Fruit fly (Drosophila melanogaster) whole organism, embryonic: Measurements from ENCODE around the gene Ctr1B.

ENCODE experiments used
- Adf1 ChIP-seq: fragments of 200-800 bp; sonication (Bioruptor generic); IDR thresholded peaks from 2 replicates; pipeline ENCODE4 v1.3.6; 2022; ENCODE audit warnings: missing biosample characterization, missing genetic modification characterization
- CG10565 ChIP-seq: fragments of 200-800 bp; sonication (Bioruptor generic); optimal IDR thresholded peaks from 3 replicates; lab custom pipeline; 2016; ENCODE audit warnings: missing biosample characterization, mild to moderate bottlenecking, missing genetic modification characterization
- CG10654 ChIP-seq: fragments of 200-800 bp; sonication (Bioruptor generic); optimal IDR thresholded peaks from 2 replicates; lab custom pipeline; 2016; ENCODE audit warnings: missing biosample characterization, missing genetic modification characterization
- CG11093 ChIP-seq: fragments of 200-800 bp; sonication (Bioruptor generic); IDR thresholded peaks from 3 replicates; pipeline ENCODE4 v1.3.6; 2022; ENCODE audit warnings: missing biosample characterization, missing genetic modification characterization
- CG11398 ChIP-seq: fragments of 200-800 bp; sonication (Bioruptor generic); optimal IDR thresholded peaks from 2 replicates; lab custom pipeline; 2016; ENCODE audit warnings: missing biosample characterization, missing genetic modification characterization
- CG11456 ChIP-seq: fragments of 200-800 bp; sonication (Bioruptor generic); IDR thresholded peaks from 3 replicates; pipeline ENCODE4 v1.3.6; 2022; ENCODE audit warnings: missing biosample characterization, missing genetic modification characterization
- CG11560 ChIP-seq: fragments of 200-800 bp; sonication (Bioruptor generic); IDR thresholded peaks from 3 replicates; pipeline ENCODE4 v1.3.6; 2022; ENCODE audit warnings: missing biosample characterization, missing genetic modification characterization
- CG12236 ChIP-seq: fragments of 200-800 bp; sonication (Bioruptor generic); optimal IDR thresholded peaks from 2 replicates; lab custom pipeline; 2016; ENCODE audit warnings: missing biosample characterization, missing genetic modification characterization
- CG12769 ChIP-seq: fragments of 200-800 bp; sonication (Bioruptor generic); optimal IDR thresholded peaks from 2 replicates; lab custom pipeline; 2019; ENCODE audit warnings: missing biosample characterization, mild to moderate bottlenecking, missing genetic modification characterization, moderate library complexity
- CG14441 ChIP-seq: fragments of 200-800 bp; sonication (Bioruptor generic); IDR thresholded peaks from 2 replicates; pipeline ENCODE4 v1.3.6; 2022; ENCODE audit warnings: missing biosample characterization, missing genetic modification characterization
- CG1647 ChIP-seq: fragments of 200-800 bp; sonication (Bioruptor generic); optimal IDR thresholded peaks from 3 replicates; lab custom pipeline; 2016; ENCODE audit warnings: missing biosample characterization, missing genetic modification characterization
- CG16779 ChIP-seq: fragments of 200-800 bp; sonication (Bioruptor generic); IDR thresholded peaks from 2 replicates; pipeline ENCODE4 v1.3.6; 2022; ENCODE audit warnings: missing biosample characterization, missing genetic modification characterization
- CG17612 ChIP-seq: fragments of 200-800 bp; sonication (Bioruptor generic); IDR thresholded peaks from 2 replicates; pipeline ENCODE4 v1.3.6; 2022; ENCODE audit warnings: missing biosample characterization, missing genetic modification characterization
- CG17912 ChIP-seq: fragments of 200-800 bp; sonication (Bioruptor generic); optimal IDR thresholded peaks from 2 replicates; lab custom pipeline; 2018; ENCODE audit warnings: missing biosample characterization, mild to moderate bottlenecking, missing genetic modification characterization
- CG2116 ChIP-seq: fragments of 200-800 bp; sonication (Bioruptor generic); optimal IDR thresholded peaks from 3 replicates; lab custom pipeline; 2018; ENCODE audit warnings: missing biosample characterization, mild to moderate bottlenecking, missing genetic modification characterization
- CG32532 ChIP-seq: fragments of 200-800 bp; sonication (Bioruptor generic); IDR thresholded peaks from 2 replicates; pipeline ENCODE4 v1.3.6; 2022; ENCODE audit warnings: missing biosample characterization, missing genetic modification characterization
- CG4854 ChIP-seq: fragments of 200-800 bp; sonication (Bioruptor generic); optimal IDR thresholded peaks from 2 replicates; lab custom pipeline; 2016; ENCODE audit warnings: missing biosample characterization, missing genetic modification characterization, inconsistent platforms
- CG6791 ChIP-seq: fragments of 200-800 bp; sonication (Bioruptor generic); IDR thresholded peaks from 3 replicates; pipeline ENCODE4 v1.3.6; 2022; ENCODE audit warnings: missing biosample characterization, missing genetic modification characterization; ENCODE audit not compliant: partially characterized antibody
- CG7839 ChIP-seq: fragments of 200-800 bp; sonication (Bioruptor generic); optimal IDR thresholded peaks from 3 replicates; lab custom pipeline; 2018; ENCODE audit warnings: missing biosample characterization, mild to moderate bottlenecking, missing genetic modification characterization, moderate library complexity
- CG7987 ChIP-seq: fragments of 200-800 bp; sonication (Bioruptor generic); optimal IDR thresholded peaks from 2 replicates; lab custom pipeline; 2018; ENCODE audit warnings: missing biosample characterization, mild to moderate bottlenecking, missing genetic modification characterization, moderate library complexity
- CG8089 ChIP-seq: fragments of 200-800 bp; sonication (Bioruptor generic); optimal IDR thresholded peaks from 3 replicates; lab custom pipeline; 2016; ENCODE audit warnings: missing biosample characterization, missing genetic modification characterization
- CG8290 ChIP-seq, 3 experiments: fragments of 200-800 bp; sonication (Bioruptor generic); optimal IDR thresholded peaks; 2 replicates each; lab custom pipeline; 2016 to 2019; ENCODE audit warnings: missing biosample characterization in 3 of 3, missing genetic modification characterization in 3 of 3, mild to moderate bottlenecking in 2 of 3, moderate library complexity in 1 of 3
- D ChIP-seq, 2 experiments: fragments of 200-800 bp in 1 of 2; fragments of >200 bp in 1 of 2; sonication (Bioruptor generic) in 1 of 2; optimal IDR thresholded peaks; 2 replicates in 1 of 2; 3 replicates in 1 of 2; lab custom pipeline; 2017; ENCODE audit warnings: mild to moderate bottlenecking in 1 of 2, missing biosample characterization in 1 of 2, missing genetic modification characterization in 1 of 2, missing genetic modification reagents in 1 of 2
- Dbx ChIP-seq: fragments of 200-800 bp; sonication (Bioruptor generic); IDR thresholded peaks from 3 replicates; pipeline ENCODE4 v1.3.6; 2022; ENCODE audit warnings: missing biosample characterization, missing genetic modification characterization
- Drgx ChIP-seq: fragments of 200-800 bp; sonication (Bioruptor generic); IDR thresholded peaks from 2 replicates; pipeline ENCODE4 v1.3.6; 2022; ENCODE audit warnings: missing biosample characterization, missing genetic modification characterization
- Ets97D ChIP-seq: fragments of 200-800 bp; sonication (Bioruptor generic); optimal IDR thresholded peaks from 3 replicates; lab custom pipeline; 2016; ENCODE audit warnings: missing biosample characterization, missing genetic modification characterization
- HmgZ ChIP-seq: fragments of 200-800 bp; sonication (Bioruptor generic); optimal IDR thresholded peaks from 2 replicates; lab custom pipeline; 2018; ENCODE audit warnings: missing biosample characterization, mild to moderate bottlenecking, missing genetic modification characterization
- Hsf ChIP-seq: fragments of 200-800 bp; sonication (Bioruptor generic); optimal IDR thresholded peaks from 3 replicates; lab custom pipeline; 2016; ENCODE audit warnings: missing biosample characterization, missing genetic modification characterization
- Rfx ChIP-seq: fragments of 200-800 bp; sonication (Bioruptor generic); IDR thresholded peaks from 2 replicates; pipeline ENCODE4 v1.3.6; 2022; ENCODE audit warnings: missing biosample characterization, missing genetic modification characterization
- Six4 ChIP-seq: fragments of 200-800 bp; sonication (Bioruptor generic); optimal IDR thresholded peaks from 2 replicates; lab custom pipeline; 2016; ENCODE audit warnings: missing biosample characterization, missing genetic modification characterization
- Vsx1 ChIP-seq: fragments of 200-800 bp; sonication (Bioruptor generic); optimal IDR thresholded peaks from 2 replicates; lab custom pipeline; 2017; ENCODE audit warnings: missing biosample characterization, mild to moderate bottlenecking, missing genetic modification characterization, missing genetic modification reagents
- YL-1 ChIP-seq: fragments of 200-800 bp; sonication (Bioruptor generic); optimal IDR thresholded peaks from 3 replicates; lab custom pipeline; 2017; ENCODE audit warnings: missing biosample characterization, mild to moderate bottlenecking, missing genetic modification characterization
- ab ChIP-seq: fragments of 200-800 bp; sonication (Bioruptor generic); optimal IDR thresholded peaks from 2 replicates; lab custom pipeline; 2016; ENCODE audit warnings: missing biosample characterization, missing genetic modification characterization
- al ChIP-seq: fragments of 200-800 bp; sonication (Bioruptor generic); IDR thresholded peaks from 2 replicates; pipeline ENCODE4 v1.3.6; 2022; ENCODE audit warnings: missing biosample characterization, missing genetic modification characterization
- ato ChIP-seq: fragments of 200-800 bp; sonication (Bioruptor generic); IDR thresholded peaks from 2 replicates; pipeline ENCODE4 v1.3.6; 2022; ENCODE audit warnings: missing biosample characterization, missing genetic modification characterization; ENCODE audit not compliant: partially characterized antibody
- bsh ChIP-seq, 2 experiments: fragments of 200-800 bp; sonication (Bioruptor generic); optimal IDR thresholded peaks; 2 replicates each; lab custom pipeline; 2017 to 2018; ENCODE audit warnings: mild to moderate bottlenecking in 2 of 2, missing biosample characterization in 2 of 2, missing genetic modification characterization in 2 of 2, moderate library complexity in 1 of 2
- croc ChIP-seq: fragments of 200-800 bp; sonication (Bioruptor generic); conservative IDR thresholded peaks from 3 replicates; pipeline ENCODE4 v1.3.6; 2022; ENCODE audit warnings: missing biosample characterization, missing genetic modification characterization
- exex ChIP-seq: fragments of 200-800 bp; sonication (Bioruptor generic); optimal IDR thresholded peaks from 4 replicates; lab custom pipeline; 2018; ENCODE audit warnings: missing biosample characterization, mild to moderate bottlenecking, missing genetic modification characterization, moderate library complexity
- fd102C ChIP-seq: fragments of 200-800 bp; sonication (Bioruptor generic); optimal IDR thresholded peaks from 2 replicates; lab custom pipeline; 2018; ENCODE audit warnings: missing biosample characterization, mild to moderate bottlenecking, missing genetic modification characterization, moderate library complexity
- grau ChIP-seq: fragments of 200-800 bp; optimal IDR thresholded peaks from 3 replicates; lab custom pipeline; 2019; ENCODE audit warnings: missing biosample characterization, mild to moderate bottlenecking, missing genetic modification characterization, moderate library complexity
- gsb-n ChIP-seq: fragments of 200-800 bp; sonication (Bioruptor generic); optimal IDR thresholded peaks from 3 replicates; lab custom pipeline; 2018; ENCODE audit warnings: missing biosample characterization, mild to moderate bottlenecking, missing genetic modification characterization
- lmd ChIP-seq: fragments of 200-800 bp; sonication (Bioruptor generic); IDR thresholded peaks from 2 replicates; pipeline ENCODE4 v1.3.6; 2022; ENCODE audit warnings: missing biosample characterization, missing genetic modification characterization
- mirr ChIP-seq: fragments of 200-800 bp; sonication (Bioruptor generic); optimal IDR thresholded peaks from 3 replicates; lab custom pipeline; 2018; ENCODE audit warnings: missing biosample characterization, mild to moderate bottlenecking, missing genetic modification characterization
- nerfin-2 ChIP-seq: fragments of 200-800 bp; sonication (Bioruptor generic); IDR thresholded peaks from 2 replicates; pipeline ENCODE4 v1.3.6; 2022; ENCODE audit warnings: missing biosample characterization, missing genetic modification characterization; ENCODE audit not compliant: partially characterized antibody
- pzg ChIP-seq: fragments of 200-800 bp; sonication (Bioruptor generic); optimal IDR thresholded peaks from 3 replicates; lab custom pipeline; 2018; ENCODE audit warnings: missing biosample characterization, mild to moderate bottlenecking, missing genetic modification characterization, moderate library complexity
- repo ChIP-seq: fragments of 200-800 bp; sonication (Bioruptor generic); optimal IDR thresholded peaks from 2 replicates; lab custom pipeline; 2016; ENCODE audit warnings: missing biosample characterization, missing genetic modification characterization
- seq ChIP-seq: fragments of 200-800 bp; sonication (Bioruptor generic); IDR thresholded peaks from 2 replicates; pipeline ENCODE4 v1.3.6; 2022; ENCODE audit warnings: missing biosample characterization, missing genetic modification characterization
- sqz ChIP-seq: fragments of 200-800 bp; sonication (Bioruptor generic); optimal IDR thresholded peaks from 3 replicates; lab custom pipeline; 2018; ENCODE audit warnings: missing biosample characterization, mild to moderate bottlenecking, missing genetic modification characterization
- toy ChIP-seq: fragments of 200-800 bp; sonication (Bioruptor generic); IDR thresholded peaks from 2 replicates; pipeline ENCODE4 v1.3.6; 2022; ENCODE audit warnings: missing biosample characterization, missing genetic modification characterization
- yki ChIP-seq: fragments of >200 bp; optimal IDR thresholded peaks from 3 replicates; lab custom pipeline; 2018
- zen2 ChIP-seq: fragments of 200-800 bp; sonication (Bioruptor generic); IDR thresholded peaks from 3 replicates; pipeline ENCODE4 v1.3.6; 2022; ENCODE audit warnings: missing biosample characterization, missing genetic modification characterization; ENCODE audit not compliant: partially characterized antibody

Ctr1B gene

DNA sequence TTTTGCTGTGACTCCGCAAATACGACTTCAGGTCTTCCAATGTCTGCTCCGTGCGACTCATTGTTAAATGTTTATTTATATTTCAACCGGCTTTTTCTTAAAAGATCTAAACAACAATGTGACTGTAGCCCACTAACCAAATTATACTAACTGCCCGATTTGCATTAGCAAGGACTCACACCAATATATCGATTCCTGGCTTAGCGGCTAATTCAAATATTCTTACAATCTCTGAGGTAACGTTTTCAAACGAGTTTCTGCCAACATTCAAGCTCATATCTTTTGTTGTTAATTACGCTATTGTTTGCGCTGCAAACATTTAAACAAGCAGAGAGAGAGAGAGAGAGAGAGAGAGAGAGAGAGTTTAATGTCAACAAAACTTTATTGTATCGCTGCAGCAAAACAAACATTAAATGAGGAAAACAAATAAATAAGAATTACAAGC is 8.9 kb upstream of the Ctr1B start, which contains the start of gene tex (continued):
- TF ChIP-seq mirr (GFP tag; lab: Kevin White, UChicago): no peak
- no peak for TF ChIP-seq croc (GFP tag; lab: Robert Waterston, UW)
- no peak for TF ChIP-seq CG10565 (GFP tag; lab: Kevin White, UChicago)
- TF ChIP-seq CG17612: no peak
- TF ChIP-seq yki: no peak
- TF ChIP-seq CG8290 (GFP tag; optimal IDR thresholded peaks at IDR 0.05; lab: Kevin White, UChicago): peak; percentile 52
- TF ChIP-seq CG8290 (tag; optimal IDR thresholded peaks at IDR 0.05; lab: Kevin White, UChicago): no peak
- TF ChIP-seq al (GFP tag; lab: Robert Waterston, UW): no peak
- no peak for TF ChIP-seq CG12769
- TF ChIP-seq Ets97D (GFP tag; lab: Kevin White, UChicago): peak; percentile 41
- TF ChIP-seq lmd (GFP tag; lab: Robert Waterston, UW): no peak
- TF ChIP-seq CG8089: peak; percentile 25
- no peak for TF ChIP-seq CG14441 (GFP tag; lab: Robert Waterston, UW)
- TF ChIP-seq Six4 (GFP tag; lab: Kevin White, UChicago): peak; percentile 22
- TF ChIP-seq sqz (GFP tag; lab: Kevin White, UChicago): peak; percentile 58
- TF ChIP-seq ato (GFP tag; lab: Robert Waterston, UW): no peak
- TF ChIP-seq Hsf (GFP tag; lab: Kevin White, UChicago): no peak
- no peak for TF ChIP-seq CG7839 (tag; lab: Kevin White, UChicago)
- no peak for TF ChIP-seq exex (tag; lab: Kevin White, UChicago)
- TF ChIP-seq CG10654: no peak
- no peak for TF ChIP-seq CG16779 (GFP tag; lab: Robert Waterston, UW)
- peak; percentile 89 for TF ChIP-seq pzg (GFP tag; lab: Kevin White, UChicago)
- no peak for TF ChIP-seq D (optimal IDR thresholded peaks at IDR 0.05; lab: Kevin White, UChicago)
- TF ChIP-seq D (GFP tag; optimal IDR thresholded peaks at IDR 0.05; lab: Kevin White, UChicago): peak; percentile 62
- no peak for TF ChIP-seq Rfx (GFP tag; lab: Robert Waterston, UW)
- no peak for TF ChIP-seq CG4854
- peak; percentile 52 for TF ChIP-seq CG12236 (GFP tag; lab: Kevin White, UChicago)
- no peak for TF ChIP-seq CG11398
- peak; percentile 14 for TF ChIP-seq CG17912 (GFP tag; lab: Kevin White, UChicago)
- TF ChIP-seq zen2 (GFP tag; lab: Robert Waterston, UW): no peak
- TF ChIP-seq CG1647 (GFP tag; lab: Kevin White, UChicago): no peak
- no peak for TF ChIP-seq ab
- no peak for TF ChIP-seq grau (tag; lab: Kevin White, UChicago)
- TF ChIP-seq Drgx (GFP tag; lab: Robert Waterston, UW): no peak
- no peak for TF ChIP-seq Adf1 (GFP tag; lab: Robert Waterston, UW)
- no peak for TF ChIP-seq CG11093 (GFP tag; lab: Robert Waterston, UW)
- TF ChIP-seq HmgZ: peak; percentile 58
- TF ChIP-seq bsh (GFP tag; optimal IDR thresholded peaks at IDR 0.05; lab: Kevin White, UChicago): peak in 1 of 2 experiments; percentile 62
- no peak for TF ChIP-seq repo (GFP tag; lab: Kevin White, UChicago)
- TF ChIP-seq CG7987 (GFP tag; lab: Kevin White, UChicago): peak; percentile 78
- no peak for TF ChIP-seq toy (GFP tag; lab: Robert Waterston, UW)
- no peak for TF ChIP-seq Dbx (GFP tag; lab: Robert Waterston, UW)
- TF ChIP-seq CG6791 (GFP tag; lab: Robert Waterston, UW): no peak
- no peak for TF ChIP-seq gsb-n (tag; lab: Kevin White, UChicago)
- peak; percentile 23 for TF ChIP-seq YL-1
- peak; percentile 1 for TF ChIP-seq fd102C (GFP tag; lab: Kevin White, UChicago)
- TF ChIP-seq seq: no peak
- no peak for TF ChIP-seq Vsx1
- no peak for TF ChIP-seq CG11456 (GFP tag; lab: Robert Waterston, UW)
- TF ChIP-seq CG11560 (tag; lab: Robert Waterston, UW): no peak
- peak; percentile 55 for TF ChIP-seq CG2116 (GFP tag; lab: Kevin White, UChicago)
- no peak for TF ChIP-seq CG32532
- TF ChIP-seq nerfin-2 (GFP tag; lab: Robert Waterston, UW): no peak
